Fruit fly (Drosophila melanogaster) S2 (cell line): Measurements from ENCODE around the gene CG13614.

ENCODE experiments used
- CG8478 ChIP-seq: fragments of >200 bp; optimal IDR thresholded peaks from 2 replicates; lab custom pipeline; 2018
- CTCF ChIP-seq, 2 experiments: fragments of >200 bp; optimal IDR thresholded peaks; 2 replicates each; lab custom pipeline; 2018

CG13614 gene

dm6 chr3R:24369268-24369667, at the start of gene CG13614:
CG13614 (plus strand) TSS chr3R:24369568.
- TF ChIP-seq CG8478 (lab: Kevin White, UChicago) (no peak), CTCF (optimal IDR thresholded peaks at IDR 0.05; lab: Kevin White, UChicago) (no peak)

dm6 chr3R:24319632-24320341, 49.6 kb upstream of the CG13614 start:
- TF ChIP-seq CG8478 (lab: Kevin White, UChicago) (no peak), CTCF (optimal IDR thresholded peaks at IDR 0.05; lab: Kevin White, UChicago) (no peak)

dm6 chr3R:24320342-24320711, 49.0 kb upstream of the CG13614 start:
- no peak for TF ChIP-seq CG8478 (lab: Kevin White, UChicago)
- no peak for TF ChIP-seq CTCF (optimal IDR thresholded peaks at IDR 0.05; lab: Kevin White, UChicago)

- no peak for TF ChIP-seq CG8478 (lab: Kevin White, UChicago)
- peak; percentile 57 to 66 for TF ChIP-seq CTCF (optimal IDR thresholded peaks at IDR 0.05; lab: Kevin White, UChicago)
Observed at dm6 chr3R:24333182-24333808, 36.1 kb upstream of the CG13614 start, which contains the start of the genes Rrp5 and Dis3. Rrp5 (minus strand) TSS chr3R:24333316. Dis3 (plus strand) TSS chr3R:24333433.

- no peak for TF ChIP-seq CTCF (optimal IDR thresholded peaks at IDR 0.05; lab: Kevin White, UChicago)
- TF ChIP-seq CG8478 (lab: Kevin White, UChicago), result no peak
Observed at dm6 chr3R:24336622-24337021, 32.7 kb upstream of the CG13614 start, which contains the start of gene CG6432. CG6432 (plus strand) TSS chr3R:24336922.

dm6 chr3R:24341251-24341650, 28.1 kb upstream of the CG13614 start, which contains the start of gene Ms:
Ms (plus strand) TSS chr3R:24341551.
- TF ChIP-seq CG8478 (lab: Kevin White, UChicago) (no peak), CTCF (optimal IDR thresholded peaks at IDR 0.05; lab: Kevin White, UChicago) (no peak)

- TF ChIP-seq CTCF (optimal IDR thresholded peaks at IDR 0.05; lab: Kevin White, UChicago) (no peak), CG8478 (lab: Kevin White, UChicago) (no peak)
Observed at dm6 chr3R:24348420-24349190, 20.8 kb upstream of the CG13614 start, which contains the start of the genes CG5746 and CG6454. CG5746 (minus strand) TSS chr3R:24348791. CG6454 (plus strand) TSS chr3R:24349182.

dm6 chr3R:24353448-24353847, 15.9 kb upstream of the CG13614 start:
- TF ChIP-seq CTCF (optimal IDR thresholded peaks at IDR 0.05; lab: Kevin White, UChicago), result no peak
- TF ChIP-seq CG8478 (lab: Kevin White, UChicago), result no peak

- TF ChIP-seq CG8478 (lab: Kevin White, UChicago) (no peak), CTCF (optimal IDR thresholded peaks at IDR 0.05; lab: Kevin White, UChicago) (no peak)
Observed at dm6 chr3R:24357698-24358097, 11.7 kb upstream of the CG13614 start, which contains the start of gene Golgin84. Golgin84 (minus strand) TSS chr3R:24357938.

- TF ChIP-seq CG8478 (lab: Kevin White, UChicago) (no peak), CTCF (optimal IDR thresholded peaks at IDR 0.05; lab: Kevin White, UChicago) (peak; percentile 16 to 64)
Observed at dm6 chr3R:24359957-24360356, 9.4 kb upstream of the CG13614 start, which contains the start of gene CG18528. CG18528 (minus strand) TSS chr3R:24360144.

dm6 chr3R:24361583-24361982, 7.8 kb upstream of the CG13614 start, which contains the start of the genes CG5762 and CG33339:
CG5762 (minus strand) TSS chr3R:24361683.
CG33339 (plus strand) TSS chr3R:24361847.
- TF ChIP-seq CTCF (optimal IDR thresholded peaks at IDR 0.05; lab: Kevin White, UChicago), result no peak
- no peak for TF ChIP-seq CG8478 (lab: Kevin White, UChicago)

dm6 chr3R:24362838-24363237, 6.5 kb upstream of the CG13614 start, which contains the start of gene CG33340:
CG33340 (plus strand) TSS chr3R:24363138.
- TF ChIP-seq CG8478 (lab: Kevin White, UChicago) (no peak), CTCF (optimal IDR thresholded peaks at IDR 0.05; lab: Kevin White, UChicago) (no peak)

- no peak for TF ChIP-seq CG8478 (lab: Kevin White, UChicago)
- TF ChIP-seq CTCF (optimal IDR thresholded peaks at IDR 0.05; lab: Kevin White, UChicago), result no peak
Observed at dm6 chr3R:24364880-24365604, 4.3 kb upstream of the CG13614 start, which contains the start of the genes CG17784 and CG13613. CG17784 (minus strand) TSS chr3R:24364980. CG13613 (plus strand) TSS chr3R:24365554.
